Fruit fly (Drosophila melanogaster): ENCODE results near the gene CG43725.
A peak's percentile ranks its signal among the peaks of the same experiment; 100 is the strongest.

The CG43725 gene

DNA sequence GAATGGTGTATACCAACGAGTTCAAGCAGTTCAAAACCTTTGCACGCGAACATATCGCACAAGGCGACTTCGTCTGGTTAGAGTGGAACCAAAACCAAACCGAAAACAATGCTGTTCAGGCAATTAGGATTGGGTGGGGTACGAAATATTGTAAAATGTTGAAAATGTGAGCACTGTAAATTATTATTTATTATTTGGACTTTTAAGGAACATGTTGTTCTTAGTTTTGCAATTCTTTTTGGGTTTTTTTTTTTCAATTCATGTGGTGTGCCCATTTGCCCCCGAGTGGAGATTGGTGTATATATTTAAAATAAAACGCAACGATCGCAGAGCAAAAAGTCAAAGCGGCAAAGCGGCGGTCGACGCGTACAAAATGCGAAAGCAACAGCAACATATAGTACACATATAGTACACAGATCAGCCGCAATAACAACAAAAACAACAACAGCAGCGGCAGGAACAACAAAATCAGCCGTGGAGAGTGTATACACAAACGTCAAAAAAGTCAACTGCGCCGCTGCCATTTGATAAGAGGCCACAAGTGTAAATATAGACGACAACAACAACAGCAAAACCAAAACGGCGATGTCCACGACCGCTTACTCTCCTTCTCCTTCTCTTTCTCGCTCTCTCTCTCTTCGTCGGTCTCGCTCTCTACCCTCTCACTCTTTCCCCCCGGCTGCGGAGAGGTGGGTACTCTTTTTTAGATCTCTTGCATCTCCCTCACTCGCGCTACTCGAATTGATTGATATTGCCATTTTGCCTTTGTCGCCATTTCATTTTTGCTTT is 30.4 kb upstream of the CG43725 start (continued):
- TF ChIP-seq Pdp1 (GFP tag; optimal IDR thresholded peaks at IDR 0.05): peak in 1 of 2 experiments; percentile 28
- TF ChIP-seq inv (GFP tag; IDR thresholded peaks at IDR 0.05; ENCODE audit: partially characterized antibody): no peak
- TF ChIP-seq CG11696 (GFP tag; IDR thresholded peaks at IDR 0.05): peak; percentile 80
- no peak for TF ChIP-seq CG9215 (GFP tag; IDR thresholded peaks at IDR 0.05)
- peak; percentile 34; the same call in 1 of the 2 replicates for TF ChIP-seq CG14014 (GFP tag; IDR thresholded peaks at IDR 0.05)
- TF ChIP-seq hb (GFP tag; IDR thresholded peaks at IDR 0.05; ENCODE audit: partially characterized antibody): no peak
- no peak for TF ChIP-seq abd-A (tag; optimal IDR thresholded peaks at IDR 0.05)
- TF ChIP-seq CG10267 (tag; optimal IDR thresholded peaks at IDR 0.05): no peak
- TF ChIP-seq BtbVII (GFP tag; optimal IDR thresholded peaks at IDR 0.05): peak; percentile 59
- TF ChIP-seq CG1602 (GFP tag; optimal IDR thresholded peaks at IDR 0.05): no peak
- TF ChIP-seq trh (GFP tag; optimal IDR thresholded peaks at IDR 0.05): peak; percentile 35
- TF ChIP-seq cwo (GFP tag; optimal IDR thresholded peaks at IDR 0.05): peak; percentile 45
- TF ChIP-seq CG17912 (GFP tag; optimal IDR thresholded peaks at IDR 0.05): no peak
- no peak for TF ChIP-seq CG11247 (GFP tag; IDR thresholded peaks at IDR 0.05)
- TF ChIP-seq mirr (GFP tag; optimal IDR thresholded peaks at IDR 0.05): peak; percentile 56
- TF ChIP-seq zfh2 (GFP tag; optimal IDR thresholded peaks at IDR 0.05): peak; percentile 6
- peak; percentile 42 for TF ChIP-seq Drgx (GFP tag; IDR thresholded peaks at IDR 0.05)
- TF ChIP-seq CG2889 (GFP tag; IDR thresholded peaks at IDR 0.05): no peak
- peak; percentile 22 for TF ChIP-seq CG6683 (GFP tag; optimal IDR thresholded peaks at IDR 0.05)
- no peak for TF ChIP-seq Kr (GFP tag; optimal IDR thresholded peaks at IDR 0.05)
- no peak for TF ChIP-seq CG32767 (GFP tag; IDR thresholded peaks at IDR 0.05)
- peak; percentile 25 for TF ChIP-seq tap (tag; optimal IDR thresholded peaks at IDR 0.05)
- TF ChIP-seq Dip2 (GFP tag; IDR thresholded peaks at IDR 0.05): no peak
- no peak for TF ChIP-seq CG17802 (tag; optimal IDR thresholded peaks at IDR 0.05)
- no peak for TF ChIP-seq ttk (GFP tag; IDR thresholded peaks at IDR 0.05)
- no peak for TF ChIP-seq kay (GFP tag; optimal IDR thresholded peaks at IDR 0.05)
- TF ChIP-seq tio (GFP tag; optimal IDR thresholded peaks at IDR 0.05): peak; percentile 45
- no peak for TF ChIP-seq ara (GFP tag; IDR thresholded peaks at IDR 0.05)
- TF ChIP-seq slbo (GFP tag; IDR thresholded peaks at IDR 0.05): peak; percentile 64
- peak; percentile 13 for TF ChIP-seq Dek (tag; optimal IDR thresholded peaks at IDR 0.05)
- TF ChIP-seq CG4424 (GFP tag; optimal IDR thresholded peaks at IDR 0.05): peak; percentile 18
- TF ChIP-seq CG10366 (GFP tag; IDR thresholded peaks at IDR 0.05): peak; percentile 43; the same call in 1 of the 2 replicates
- peak; percentile 30 for TF ChIP-seq CG17359 (tag; optimal IDR thresholded peaks at IDR 0.05)
- TF ChIP-seq Xbp1 (GFP tag; optimal IDR thresholded peaks at IDR 0.05): peak; percentile 17
- TF ChIP-seq Hmx (GFP tag; optimal IDR thresholded peaks at IDR 0.05): no peak
- TF ChIP-seq gro (GFP tag; optimal IDR thresholded peaks at IDR 0.05): no peak
- TF ChIP-seq CG14667 (GFP tag; IDR thresholded peaks at IDR 0.05): no peak
- TF ChIP-seq CG3995 (GFP tag; optimal IDR thresholded peaks at IDR 0.05): no peak
- TF ChIP-seq dysf (GFP tag; IDR thresholded peaks at IDR 0.05): 0 out of 3 replicates have a peak, but pooled peaks have one; percentile 40
- TF ChIP-seq corto (GFP tag; optimal IDR thresholded peaks at IDR 0.05): peak; percentile 71
- TF ChIP-seq bcd (GFP tag; optimal IDR thresholded peaks at IDR 0.05): peak; percentile 27
- no peak for TF ChIP-seq esg (GFP tag; conservative IDR thresholded peaks at IDR 0.05)
- no peak for TF ChIP-seq Atf3 (GFP tag; optimal IDR thresholded peaks at IDR 0.05)
- no peak for TF ChIP-seq Doc3 (GFP tag; IDR thresholded peaks at IDR 0.05; ENCODE audit: partially characterized antibody)
- TF ChIP-seq emc (GFP tag; optimal IDR thresholded peaks at IDR 0.05): no peak
- peak; percentile 25 for TF ChIP-seq CG11723 (GFP tag; optimal IDR thresholded peaks at IDR 0.05)
- TF ChIP-seq Fer3 (tag; optimal IDR thresholded peaks at IDR 0.05): peak; percentile 21
- peak; percentile 13 for TF ChIP-seq Blimp-1 (GFP tag; optimal IDR thresholded peaks at IDR 0.05)
